Worm (Caenorhabditis elegans) whole organism, dauer: Measurements from ENCODE around the gene scd-1.

Source experiments
- unc-62 ChIP-seq: sonication (generic microtip); optimal IDR thresholded peaks from 2 replicates; lab custom pipeline; 2017; ENCODE audit warnings: missing biosample characterization, missing genetic modification reagents, missing genetic modification characterization

The scd-1 gene

DNA sequence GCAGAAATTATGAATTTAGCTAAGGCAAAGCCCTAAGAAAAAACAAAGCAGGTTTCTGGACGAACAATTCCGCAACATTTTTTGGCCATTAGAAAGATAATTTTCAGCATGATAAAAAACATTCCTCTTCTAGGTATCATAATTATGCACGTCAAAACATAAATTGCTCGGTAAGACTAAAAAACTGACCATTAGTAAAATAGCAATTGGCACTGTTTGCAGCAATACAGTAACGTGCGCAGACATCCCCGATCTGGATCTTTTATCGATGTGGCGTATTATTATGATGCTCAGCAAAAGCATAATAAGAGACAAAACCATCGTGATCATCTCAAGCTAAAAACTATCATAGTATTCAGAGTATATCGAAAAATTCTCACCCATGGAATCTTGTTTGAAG, 49.2 kb downstream of the scd-1 start:
- no peak for TF ChIP-seq unc-62 (GFP tag; lab: Kevin White, UChicago)

DNA sequence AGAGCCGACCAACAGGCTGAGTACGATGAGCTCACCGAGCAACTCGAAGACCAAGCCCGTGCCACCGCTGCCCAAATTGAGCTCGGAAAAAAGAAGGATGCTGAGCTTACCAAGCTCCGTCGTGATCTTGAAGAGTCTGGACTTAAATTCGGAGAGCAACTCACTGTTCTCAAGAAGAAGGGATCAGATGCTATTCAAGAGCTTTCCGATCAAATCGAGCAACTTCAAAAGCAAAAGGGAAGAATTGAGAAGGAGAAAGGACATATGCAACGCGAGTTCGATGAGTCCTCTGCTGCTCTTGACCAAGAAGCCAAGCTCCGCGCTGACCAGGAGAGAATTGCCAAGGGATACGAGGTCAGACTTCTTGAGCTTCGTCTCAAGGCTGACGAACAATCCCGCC, 53.4 kb downstream of the scd-1 start:
- TF ChIP-seq unc-62 (GFP tag; lab: Kevin White, UChicago) = no peak

DNA sequence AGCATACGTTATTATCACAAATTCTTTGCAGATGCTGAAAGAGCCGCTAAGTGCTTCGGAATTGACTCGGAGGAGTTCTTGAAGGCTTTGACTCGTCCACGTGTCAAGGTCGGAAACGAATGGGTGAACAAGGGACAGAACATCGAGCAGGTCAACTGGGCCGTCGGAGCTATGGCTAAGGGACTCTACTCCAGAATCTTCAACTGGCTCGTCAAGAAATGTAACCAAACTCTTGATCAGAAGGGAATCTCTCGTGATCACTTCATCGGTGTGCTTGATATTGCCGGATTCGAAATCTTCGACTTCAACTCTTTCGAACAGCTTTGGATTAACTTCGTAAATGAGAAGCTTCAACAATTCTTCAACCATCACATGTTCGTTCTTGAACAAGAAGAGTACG, 55.7 kb downstream of the scd-1 start:
- no peak for TF ChIP-seq unc-62 (GFP tag; lab: Kevin White, UChicago)

DNA sequence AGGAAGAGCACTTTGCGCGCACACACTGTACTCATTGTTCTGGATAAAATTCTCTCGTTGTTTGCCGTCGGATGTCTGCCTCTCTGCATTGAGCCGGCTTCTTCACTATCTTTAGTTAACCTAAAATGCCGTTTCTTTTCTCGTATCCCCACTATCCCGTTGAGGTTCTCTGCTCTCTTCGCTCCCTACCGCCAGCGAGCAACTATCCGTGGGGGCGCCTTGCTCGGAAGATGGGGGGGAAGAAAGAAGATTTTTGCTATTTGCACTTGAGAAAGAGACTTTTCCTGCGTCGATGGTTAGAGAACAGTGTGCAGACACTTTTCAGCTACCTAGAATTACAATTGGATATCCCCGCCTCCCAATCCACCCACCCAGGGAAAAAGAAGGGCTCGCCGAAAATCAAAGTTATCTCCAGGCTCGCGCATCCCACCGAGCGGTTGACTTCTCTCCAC, 57.9 kb downstream of the scd-1 start, which contains the start of gene myo-2:
TSS of gene myo-2 (plus strand) at position 402 of the 452 bp plus-strand sequence.
- no peak for TF ChIP-seq unc-62 (GFP tag; lab: Kevin White, UChicago)

DNA sequence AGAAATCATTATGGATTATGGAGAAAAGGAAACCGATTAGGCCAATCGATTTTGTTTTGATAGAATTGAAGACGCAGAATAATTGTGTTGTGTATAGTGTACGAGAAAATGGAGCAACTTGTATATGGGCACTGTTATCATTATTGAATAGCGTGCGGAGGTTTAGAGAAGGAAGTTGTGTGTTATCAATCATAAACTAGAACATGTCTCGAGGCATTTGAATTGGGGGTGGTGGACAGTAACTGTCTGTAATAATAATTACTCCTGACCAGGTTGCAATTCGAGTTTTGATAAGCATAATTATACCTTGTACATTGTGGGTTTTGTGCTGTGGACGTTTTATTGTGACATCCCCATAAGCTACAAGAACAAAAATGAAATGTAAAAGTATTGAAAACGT, 58.8 kb downstream of the scd-1 start, which contains the start of gene cdf-2:
TSS of gene cdf-2 (minus strand) at position 149 of the 400 bp plus-strand sequence.
- no peak for TF ChIP-seq unc-62 (GFP tag; lab: Kevin White, UChicago)

DNA sequence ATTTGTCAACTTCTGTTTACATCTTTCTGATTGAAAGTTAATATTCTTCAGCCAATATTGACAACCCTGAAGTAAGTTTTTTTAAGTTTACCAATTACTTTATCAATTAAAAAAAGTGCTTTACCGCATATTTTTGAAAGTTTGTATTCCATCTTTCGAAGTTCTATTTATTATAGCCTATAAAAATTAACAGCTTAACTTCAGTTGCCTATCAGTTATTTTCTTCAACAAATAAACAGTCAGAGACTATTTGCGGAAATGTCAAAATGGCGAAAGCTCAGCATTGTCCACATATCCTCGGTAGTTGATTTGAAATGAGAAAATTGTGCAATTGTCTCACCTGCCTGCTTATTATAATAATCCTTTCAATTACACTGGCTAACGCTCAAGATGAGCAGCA, 62.1 kb downstream of the scd-1 start, which contains the start of gene T18D3.5:
TSS of gene T18D3.5 (plus strand) at position 301 of the 400 bp plus-strand sequence.
- TF ChIP-seq unc-62 (GFP tag; lab: Kevin White, UChicago) = no peak

DNA sequence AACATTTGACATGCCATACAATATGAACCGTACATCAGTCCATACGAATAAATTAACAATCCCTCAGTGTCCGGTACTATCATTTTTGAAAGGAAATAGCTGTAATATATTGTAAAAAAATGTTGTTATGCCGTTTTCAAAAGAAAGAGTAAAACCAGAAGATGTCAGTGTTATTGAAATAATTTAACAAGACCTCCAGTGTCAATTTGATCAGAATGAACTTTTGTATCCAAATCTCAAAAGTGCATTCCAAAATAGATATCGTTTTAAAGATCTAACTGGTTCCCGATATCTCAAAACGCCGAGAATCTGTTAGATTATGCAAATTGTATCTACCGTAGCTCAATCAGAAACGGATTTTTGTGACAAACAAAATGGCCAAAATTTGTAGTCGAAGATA, 64.0 kb downstream of the scd-1 start, which contains the start of gene odr-7:
TSS of gene odr-7 (minus strand) at position 101 of the 400 bp plus-strand sequence.
- TF ChIP-seq unc-62 (GFP tag; lab: Kevin White, UChicago) = no peak

DNA sequence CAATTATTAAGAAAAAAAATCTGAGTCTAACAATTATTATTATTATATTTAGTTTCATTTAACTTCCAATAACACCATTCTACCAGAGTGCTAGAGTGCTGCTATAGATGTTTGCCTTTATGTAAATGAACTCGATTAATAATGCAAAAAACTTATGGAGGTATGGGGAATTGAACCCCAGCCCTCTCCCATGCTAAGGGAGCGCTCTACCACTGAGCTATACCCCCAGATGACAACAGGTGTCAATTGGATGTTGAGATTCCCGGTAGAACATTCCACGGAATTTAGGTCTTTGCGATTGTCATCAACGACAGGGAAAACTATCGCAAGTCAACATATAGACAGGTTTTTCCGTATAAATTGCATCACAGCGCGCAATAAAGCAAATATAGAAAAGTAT, 67.6 kb downstream of the scd-1 start:
- no peak for TF ChIP-seq unc-62 (GFP tag; lab: Kevin White, UChicago)

DNA sequence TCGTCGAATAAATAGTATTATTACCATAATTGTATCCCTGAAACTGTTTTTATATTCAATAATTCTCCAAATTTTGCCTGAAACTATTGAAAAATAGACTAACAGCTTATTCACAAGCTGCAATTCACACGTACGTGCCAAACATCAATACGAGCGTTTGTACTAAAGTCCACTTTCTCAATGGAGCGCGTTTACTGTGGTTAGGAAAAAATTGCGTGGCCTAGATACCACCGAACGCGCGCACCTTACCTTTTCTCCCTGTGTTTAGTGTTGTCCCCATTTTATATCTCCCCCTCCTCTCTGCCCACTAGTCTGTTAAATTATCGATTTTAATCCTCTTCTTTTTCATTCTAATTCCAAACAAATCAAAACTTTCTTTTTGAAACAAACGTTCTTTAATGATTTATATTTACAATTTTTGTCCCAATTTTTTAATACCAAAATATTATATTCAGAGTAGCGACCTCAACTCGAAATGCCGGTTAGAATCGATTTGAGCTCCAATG, 71.2 kb downstream of the scd-1 start, which contains the start of the genes T18D3.9 and T18D3.1:
TSS of gene T18D3.9 (minus strand) at position 168 of the 506 bp plus-strand sequence.
TSS of gene T18D3.1 (plus strand) at position 456 of the 506 bp plus-strand sequence.
- TF ChIP-seq unc-62 (GFP tag; lab: Kevin White, UChicago) = no peak
